Fruit fly (Drosophila melanogaster): Measurements from ENCODE around the gene ttk.

DNA sequence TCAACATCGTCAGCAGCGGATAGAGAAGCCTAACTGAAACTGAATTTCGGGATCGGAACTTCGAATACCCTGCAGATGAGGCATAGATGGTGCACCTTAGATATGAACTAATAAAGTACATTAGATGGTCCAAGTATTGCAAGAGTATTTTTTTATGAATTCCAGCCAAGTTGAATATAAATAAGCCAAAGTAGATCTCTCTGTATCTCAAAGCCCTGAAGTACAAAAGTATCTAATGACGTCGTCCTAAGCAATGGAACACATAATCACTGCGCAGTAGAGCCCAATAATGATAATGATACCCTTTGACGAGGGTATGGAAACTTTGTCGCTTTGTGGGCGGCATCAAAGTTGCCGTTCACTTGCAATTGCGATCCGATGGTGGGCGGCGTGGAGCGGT, 3.9 kb upstream of the ttk start:
- peak; percentile 4 for TF ChIP-seq CG9437 (GFP tag; optimal IDR thresholded peaks at IDR 0.05)
- no peak for TF ChIP-seq prd (optimal IDR thresholded peaks at IDR 0.05)
- no peak; the same call in 2 of the 3 replicates for TF ChIP-seq prd (GFP tag; IDR thresholded peaks at IDR 0.05)
- no peak for TF ChIP-seq Hand (GFP tag; optimal IDR thresholded peaks at IDR 0.05)
- no peak for TF ChIP-seq CG13296 (GFP tag; optimal IDR thresholded peaks at IDR 0.05)
- TF ChIP-seq tx (GFP tag; optimal IDR thresholded peaks at IDR 0.05): no peak
- no peak for TF ChIP-seq NC2β (GFP tag; optimal IDR thresholded peaks at IDR 0.05)
- TF ChIP-seq CG6254 (GFP tag; optimal IDR thresholded peaks at IDR 0.05): no peak
- TF ChIP-seq CG7745 (tag; optimal IDR thresholded peaks at IDR 0.05): no peak
- no peak for TF ChIP-seq zf30C (GFP tag; optimal IDR thresholded peaks at IDR 0.05)
- TF ChIP-seq CrebB (tag; optimal IDR thresholded peaks at IDR 0.05): no peak
- no peak for TF ChIP-seq br (optimal IDR thresholded peaks at IDR 0.05)
- no peak for TF ChIP-seq BtbVII (GFP tag; optimal IDR thresholded peaks at IDR 0.05)
- TF ChIP-seq CG2712 (tag; optimal IDR thresholded peaks at IDR 0.05): no peak
- no peak for TF ChIP-seq Dip3 (GFP tag; optimal IDR thresholded peaks at IDR 0.05)

Measured in whole organism, embryonic.